Worm (Caenorhabditis elegans): ENCODE measurements around the gene unc-105.
A peak's percentile ranks its signal among the peaks of the same experiment; 100 is the strongest.

Gene unc-105

ce11 chrII:8078041-8078440, 38.2 kb upstream of the unc-105 start, which contains the start of gene K02C4.5:
K02C4.5 (plus strand) TSS chrII:8078435.
- TF ChIP-seq unc-39 (tag; optimal IDR thresholded peaks at IDR 0.05) (no peak), ztf-11 (tag; optimal IDR thresholded peaks at IDR 0.05) (no peak), elt-2 (tag; optimal IDR thresholded peaks at IDR 0.05) (peak; percentile 83), nhr-28 (tag; optimal IDR thresholded peaks at IDR 0.05) (no peak), tbx-2 (tag; optimal IDR thresholded peaks at IDR 0.05) (no peak), elt-1 (tag; optimal IDR thresholded peaks at IDR 0.05) (no peak), hmg-11 (tag; optimal IDR thresholded peaks at IDR 0.05) (no peak), lin-15B (tag; optimal IDR thresholded peaks at IDR 0.05) (no peak), nhr-76 (tag; optimal IDR thresholded peaks at IDR 0.05) (no peak), ceh-9 (tag; optimal IDR thresholded peaks at IDR 0.05) (no peak), ama-1 (optimal IDR thresholded peaks at IDR 0.05) (no peak), nfya-1 (tag; optimal IDR thresholded peaks at IDR 0.05; ENCODE audit: insufficient read depth) (no peak), pha-4 (tag; optimal IDR thresholded peaks at IDR 0.05) (peak; percentile 12), daf-12 (tag; optimal IDR thresholded peaks at IDR 0.05) (no peak), pqm-1 (tag; optimal IDR thresholded peaks at IDR 0.05) (peak; percentile 63), jun-1 (tag; optimal IDR thresholded peaks at IDR 0.05) (peak; percentile 27), nhr-77 (tag; optimal IDR thresholded peaks at IDR 0.05) (no peak), ceh-82 (tag; optimal IDR thresholded peaks at IDR 0.05) (no peak), ceh-16 (tag; optimal IDR thresholded peaks at IDR 0.05) (no peak), mml-1 (tag; optimal IDR thresholded peaks at IDR 0.05) (no peak), nhr-25 (tag; optimal IDR thresholded peaks at IDR 0.05) (peak; percentile 11), R02D3.7 (tag; optimal IDR thresholded peaks at IDR 0.05) (no peak), egl-27 (tag; optimal IDR thresholded peaks at IDR 0.05) (no peak), nhr-23 (tag; optimal IDR thresholded peaks at IDR 0.05) (peak; percentile 67), fkh-10 (GFP tag; optimal IDR thresholded peaks at IDR 0.05) (no peak), egl-5 (tag; optimal IDR thresholded peaks at IDR 0.05) (no peak), ceh-28 (tag; optimal IDR thresholded peaks at IDR 0.05) (peak; percentile 64), aly-2 (tag; optimal IDR thresholded peaks at IDR 0.05) (no peak), mdl-1 (tag; optimal IDR thresholded peaks at IDR 0.05) (no peak), nhr-237 (tag; optimal IDR thresholded peaks at IDR 0.05) (no peak), nhr-12 (tag; optimal IDR thresholded peaks at IDR 0.05) (no peak), zag-1 (tag; optimal IDR thresholded peaks at IDR 0.05) (no peak), fos-1 (tag; optimal IDR thresholded peaks at IDR 0.05) (no peak), snpc-4 (tag; optimal IDR thresholded peaks at IDR 0.05) (no peak), lsy-12 (tag; optimal IDR thresholded peaks at IDR 0.05) (no peak), nhr-11 (tag; optimal IDR thresholded peaks at IDR 0.05) (no peak), ZK546.5 (tag; optimal IDR thresholded peaks at IDR 0.05) (no peak), nhr-67 (tag; optimal IDR thresholded peaks at IDR 0.05) (no peak), ztf-4 (tag; optimal IDR thresholded peaks at IDR 0.05) (no peak), nhr-43 (tag; optimal IDR thresholded peaks at IDR 0.05; ENCODE audit: poor library complexity, severe bottlenecking) (no peak), elt-3 (tag; optimal IDR thresholded peaks at IDR 0.05) (no peak), sea-2 (GFP tag; optimal IDR thresholded peaks at IDR 0.05) (no peak), skn-1 (tag; optimal IDR thresholded peaks at IDR 0.05) (peak; percentile 24), unc-62 (GFP tag; optimal IDR thresholded peaks at IDR 0.05) (no peak), lin-39 (tag; optimal IDR thresholded peaks at IDR 0.05) (no peak), fkh-2 (tag; optimal IDR thresholded peaks at IDR 0.05) (no peak), eor-1 (tag; optimal IDR thresholded peaks at IDR 0.05) (no peak)

ce11 chrII:8086803-8087202, 29.5 kb upstream of the unc-105 start, which contains the start of gene K02C4.3:
K02C4.3 (minus strand) TSS chrII:8086853.
- TF ChIP-seq nfya-1 (tag; optimal IDR thresholded peaks at IDR 0.05; ENCODE audit: insufficient read depth) (peak; percentile 74), lin-39 (tag; optimal IDR thresholded peaks at IDR 0.05) (no peak), unc-39 (tag; optimal IDR thresholded peaks at IDR 0.05) (no peak), pha-4 (tag; optimal IDR thresholded peaks at IDR 0.05) (peak; percentile 86), ama-1 (optimal IDR thresholded peaks at IDR 0.05) (no peak), nhr-25 (tag; optimal IDR thresholded peaks at IDR 0.05) (peak; percentile 56), fkh-10 (GFP tag; optimal IDR thresholded peaks at IDR 0.05) (no peak), mdl-1 (tag; optimal IDR thresholded peaks at IDR 0.05) (no peak), nhr-11 (tag; optimal IDR thresholded peaks at IDR 0.05) (no peak), ZK546.5 (tag; optimal IDR thresholded peaks at IDR 0.05) (no peak), jun-1 (tag; optimal IDR thresholded peaks at IDR 0.05) (peak; percentile 23), nhr-237 (tag; optimal IDR thresholded peaks at IDR 0.05) (no peak), nhr-12 (tag; optimal IDR thresholded peaks at IDR 0.05) (no peak), daf-12 (tag; optimal IDR thresholded peaks at IDR 0.05) (no peak), elt-1 (tag; optimal IDR thresholded peaks at IDR 0.05) (no peak), ztf-4 (tag; optimal IDR thresholded peaks at IDR 0.05) (no peak), nhr-43 (tag; optimal IDR thresholded peaks at IDR 0.05; ENCODE audit: poor library complexity, severe bottlenecking) (peak; percentile 21), hmg-11 (tag; optimal IDR thresholded peaks at IDR 0.05) (peak; percentile 46), ceh-28 (tag; optimal IDR thresholded peaks at IDR 0.05) (no peak), elt-2 (tag; optimal IDR thresholded peaks at IDR 0.05) (peak; percentile 43), aly-2 (tag; optimal IDR thresholded peaks at IDR 0.05) (no peak), nhr-28 (tag; optimal IDR thresholded peaks at IDR 0.05) (no peak), nhr-23 (tag; optimal IDR thresholded peaks at IDR 0.05) (peak; percentile 80), zag-1 (tag; optimal IDR thresholded peaks at IDR 0.05) (no peak), fos-1 (tag; optimal IDR thresholded peaks at IDR 0.05) (no peak), nhr-67 (tag; optimal IDR thresholded peaks at IDR 0.05) (no peak), R02D3.7 (tag; optimal IDR thresholded peaks at IDR 0.05) (peak; percentile 37), fkh-2 (tag; optimal IDR thresholded peaks at IDR 0.05) (no peak), unc-62 (GFP tag; optimal IDR thresholded peaks at IDR 0.05) (no peak), snpc-4 (tag; optimal IDR thresholded peaks at IDR 0.05) (peak; percentile 92), pqm-1 (tag; optimal IDR thresholded peaks at IDR 0.05) (peak; percentile 36), sea-2 (GFP tag; optimal IDR thresholded peaks at IDR 0.05) (no peak), lin-15B (tag; optimal IDR thresholded peaks at IDR 0.05) (peak; percentile 79), ceh-82 (tag; optimal IDR thresholded peaks at IDR 0.05) (no peak), ceh-9 (tag; optimal IDR thresholded peaks at IDR 0.05) (no peak), nhr-76 (tag; optimal IDR thresholded peaks at IDR 0.05) (no peak), ceh-16 (tag; optimal IDR thresholded peaks at IDR 0.05) (no peak), ztf-11 (tag; optimal IDR thresholded peaks at IDR 0.05) (no peak), eor-1 (tag; optimal IDR thresholded peaks at IDR 0.05) (no peak), elt-3 (tag; optimal IDR thresholded peaks at IDR 0.05) (no peak)
